Worm (Caenorhabditis elegans) whole organism, late embryonic: ENCODE measurements around the gene fkh-7.

Experiments
- C08G9.2 ChIP-seq: sonication (generic microtip); optimal IDR thresholded peaks from 2 replicates; lab custom pipeline; 2016; ENCODE audit warnings: mild to moderate bottlenecking, missing genetic modification characterization, moderate library complexity, missing compliant biosample characterization
- K09A11.1 ChIP-seq: sonication (generic microtip); optimal IDR thresholded peaks from 2 replicates; lab custom pipeline; 2017; ENCODE audit warnings: antibody characterized with exemption, mild to moderate bottlenecking, missing genetic modification characterization, missing compliant biosample characterization; ENCODE audit not compliant: insufficient read depth
- ceh-14 ChIP-seq: sonication (generic microtip); optimal IDR thresholded peaks from 2 replicates; lab custom pipeline; 2016; ENCODE audit warnings: missing genotype, missing genetic modification characterization, missing compliant biosample characterization
- ceh-2 ChIP-seq: sonication (generic microtip); optimal IDR thresholded peaks from 2 replicates; lab custom pipeline; 2016; ENCODE audit warnings: missing genotype, missing genetic modification characterization, missing compliant biosample characterization
- ceh-22 ChIP-seq: sonication (generic microtip); optimal IDR thresholded peaks from 2 replicates; lab custom pipeline; 2017; ENCODE audit warnings: missing biosample characterization, missing genetic modification characterization
- ceh-24 ChIP-seq: sonication (generic microtip); optimal IDR thresholded peaks from 2 replicates; lab custom pipeline; 2016; ENCODE audit warnings: mild to moderate bottlenecking, missing genetic modification characterization, missing compliant biosample characterization
- ceh-34 ChIP-seq: sonication (generic microtip); optimal IDR thresholded peaks from 2 replicates; lab custom pipeline; 2016; ENCODE audit warnings: mild to moderate bottlenecking, missing genetic modification characterization, missing compliant biosample characterization
- ceh-45 ChIP-seq: fragments of 200-800 bp; sonication (Bioruptor generic); IDR thresholded peaks from 2 replicates; pipeline ENCODE4 v1.3.6; 2022; ENCODE audit warnings: missing genetic modification reagents, missing genetic modification characterization, missing compliant biosample characterization
- ceh-9 ChIP-seq: sonication (generic microtip); optimal IDR thresholded peaks from 2 replicates; lab custom pipeline; 2016; ENCODE audit warnings: mild to moderate bottlenecking, missing genetic modification characterization, inconsistent platforms, missing compliant biosample characterization
- dmd-4 ChIP-seq: sonication (generic microtip); optimal IDR thresholded peaks from 2 replicates; lab custom pipeline; 2016; ENCODE audit warnings: borderline replicate concordance, missing genetic modification characterization, missing compliant biosample characterization
- dve-1 ChIP-seq: sonication (generic microtip); optimal IDR thresholded peaks from 2 replicates; lab custom pipeline; 2017; ENCODE audit warnings: antibody characterized with exemption, mild to moderate bottlenecking, missing genetic modification characterization, missing compliant biosample characterization
- elt-2 ChIP-seq: sonication (generic microtip); optimal IDR thresholded peaks from 2 replicates; lab custom pipeline; 2016; ENCODE audit warnings: missing genetic modification reagents, missing genetic modification characterization, missing compliant biosample characterization
- fax-1 ChIP-seq: sonication (generic microtip); optimal IDR thresholded peaks from 2 replicates; lab custom pipeline; 2016; ENCODE audit warnings: missing genotype, missing genetic modification characterization, missing compliant biosample characterization
- fkh-6 ChIP-seq: sonication (generic microtip); optimal IDR thresholded peaks from 2 replicates; lab custom pipeline; 2016; ENCODE audit warnings: missing genetic modification characterization, missing compliant biosample characterization
- gmeb-2 ChIP-seq: sonication (generic microtip); optimal IDR thresholded peaks from 2 replicates; lab custom pipeline; 2016; ENCODE audit warnings: missing genetic modification characterization, inconsistent platforms, missing compliant biosample characterization
- hlh-13 ChIP-seq: fragments of 200-800 bp; sonication (Bioruptor generic); optimal IDR thresholded peaks from 2 replicates; lab custom pipeline; 2018; ENCODE audit warnings: mild to moderate bottlenecking, missing genetic modification characterization, missing compliant biosample characterization
- hlh-6 ChIP-seq: sonication (generic microtip); optimal IDR thresholded peaks from 2 replicates; lab custom pipeline; 2016; ENCODE audit warnings: missing genotype, missing genetic modification characterization, missing compliant biosample characterization
- lim-6 ChIP-seq: sonication (generic microtip); optimal IDR thresholded peaks from 2 replicates; lab custom pipeline; 2016; ENCODE audit warnings: missing genetic modification characterization, missing compliant biosample characterization
- lin-11 ChIP-seq: fragments of 200-800 bp; sonication (Bioruptor generic); optimal IDR thresholded peaks from 2 replicates; lab custom pipeline; 2018; ENCODE audit warnings: mild to moderate bottlenecking, missing genetic modification characterization, missing compliant biosample characterization
- mec-3 ChIP-seq: sonication (generic microtip); optimal IDR thresholded peaks from 2 replicates; lab custom pipeline; 2016; ENCODE audit warnings: borderline replicate concordance, missing genetic modification characterization, missing compliant biosample characterization
- npax-4 ChIP-seq: sonication (generic microtip); optimal IDR thresholded peaks from 2 replicates; lab custom pipeline; 2016; ENCODE audit warnings: missing genetic modification characterization, missing compliant biosample characterization
- pat-9 ChIP-seq: fragments of 200-800 bp; sonication (Bioruptor generic); optimal IDR thresholded peaks from 2 replicates; lab custom pipeline; 2018; ENCODE audit warnings: mild to moderate bottlenecking, missing genetic modification characterization, moderate library complexity, missing compliant biosample characterization
- pax-1 ChIP-seq: fragments of 150-350 bp; optimal IDR thresholded peaks from 2 replicates; lab custom pipeline; 2014; ENCODE audit warnings: missing biosample characterization, missing genetic modification characterization
- pha-4 ChIP-seq: fragments of 150-350 bp; optimal IDR thresholded peaks from 2 replicates; lab custom pipeline; 2018; ENCODE audit warnings: missing biosample characterization, missing genetic modification reagents, missing genetic modification characterization
- ref-2 ChIP-seq: sonication (generic microtip); optimal IDR thresholded peaks from 2 replicates; lab custom pipeline; 2016; ENCODE audit warnings: missing genetic modification characterization, missing compliant biosample characterization
- sox-2 ChIP-seq: fragments of 200-800 bp; sonication (Bioruptor generic); IDR thresholded peaks from 2 replicates; pipeline ENCODE4 v1.3.6; 2022; ENCODE audit warnings: missing genetic modification reagents, missing genetic modification characterization, missing compliant biosample characterization
- sox-4 ChIP-seq: sonication (generic microtip); optimal IDR thresholded peaks from 2 replicates; lab custom pipeline; 2017; ENCODE audit warnings: mild to moderate bottlenecking, missing genetic modification characterization, inconsistent platforms, missing compliant biosample characterization
- tbx-2 ChIP-seq: sonication (generic microtip); optimal IDR thresholded peaks from 2 replicates; lab custom pipeline; 2016; ENCODE audit warnings: missing genetic modification characterization, missing compliant biosample characterization
- tbx-7 ChIP-seq: sonication (generic microtip); optimal IDR thresholded peaks from 2 replicates; lab custom pipeline; 2016; ENCODE audit warnings: missing genotype, missing genetic modification characterization, missing compliant biosample characterization
- unc-3 ChIP-seq, 2 experiments: fragments of 200-800 bp in 1 of 2; sonication (Bioruptor generic) in 1 of 2; sonication (generic microtip) in 1 of 2; conservative IDR thresholded peaks in 1 of 2; optimal IDR thresholded peaks in 1 of 2; 2 replicates each; pipeline versions ENCODE4 v1.3.6 to Lab custom; 2016 to 2022; ENCODE audit warnings: missing compliant biosample characterization in 2 of 2, missing genetic modification characterization in 2 of 2, missing genetic modification reagents in 1 of 2
- unc-55 ChIP-seq: sonication (generic microtip); optimal IDR thresholded peaks from 2 replicates; lab custom pipeline; 2017; ENCODE audit warnings: missing biosample characterization, missing genetic modification reagents, missing genetic modification characterization
- unc-86 ChIP-seq: sonication (generic microtip); optimal IDR thresholded peaks from 2 replicates; lab custom pipeline; 2016; ENCODE audit warnings: missing genetic modification characterization, missing compliant biosample characterization
- ztf-16 ChIP-seq: sonication (generic microtip); optimal IDR thresholded peaks from 2 replicates; lab custom pipeline; 2017; ENCODE audit warnings: missing genetic modification characterization, missing compliant biosample characterization

Gene fkh-7

DNA sequence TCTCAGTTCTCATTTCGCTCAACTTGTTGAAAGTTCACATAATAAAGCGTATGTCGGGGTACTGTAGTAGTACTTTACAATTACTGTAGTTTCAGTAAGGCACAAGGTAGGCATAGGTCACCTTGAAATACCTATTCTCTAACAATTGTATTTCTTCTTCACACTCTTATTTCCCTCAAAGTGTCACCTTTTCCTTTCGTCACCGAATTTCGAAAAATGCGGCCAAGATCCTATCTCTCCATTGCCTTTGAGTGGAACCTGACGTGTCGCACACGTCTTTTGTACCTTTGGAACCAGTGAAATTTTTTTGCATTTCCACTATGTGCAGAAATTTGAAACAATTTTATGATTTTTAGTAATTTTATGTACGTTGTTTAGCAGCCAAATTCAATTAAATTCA lies 20.2 kb upstream of the fkh-7 start:
- TF ChIP-seq K09A11.1 (no peak), hlh-6 (tag; lab: Kevin White, UChicago) (no peak), ceh-9 (no peak)
- TF ChIP-seq, all 69 proteins: peak for 0

- no peak for TF ChIP-seq ztf-16 (tag; lab: Kevin White, UChicago)
- no peak for TF ChIP-seq C08G9.2 (tag; lab: Kevin White, UChicago)
- no peak for TF ChIP-seq npax-4 (tag; lab: Kevin White, UChicago)
- no peak for TF ChIP-seq ceh-24 (tag; lab: Kevin White, UChicago)
- TF ChIP-seq dve-1 (tag; lab: Kevin White, UChicago), result no peak
- TF ChIP-seq fax-1, result no peak
- TF ChIP-seq ceh-14 (tag; lab: Kevin White, UChicago), result no peak
- no peak for TF ChIP-seq ceh-22 (tag; lab: Kevin White, UChicago)
- TF ChIP-seq unc-55 (GFP tag; lab: Kevin White, UChicago), result no peak
- TF ChIP-seq pha-4 (tag; lab: Kevin White, UChicago), result no peak
- TF ChIP-seq gmeb-2 (tag; lab: Kevin White, UChicago), result no peak
- no peak for TF ChIP-seq fkh-6 (tag; lab: Kevin White, UChicago)
- no peak for TF ChIP-seq sox-2
- no peak for TF ChIP-seq elt-2 (tag; lab: Kevin White, UChicago)
- no peak for TF ChIP-seq hlh-13 (GFP tag; lab: Kevin White, UChicago)
- no peak for TF ChIP-seq unc-3 (GFP tag; conservative IDR thresholded peaks at IDR 0.05; lab: Robert Waterston, UW)
- no peak for TF ChIP-seq unc-3 (tag; optimal IDR thresholded peaks at IDR 0.05; lab: Kevin White, UChicago)
- no peak for TF ChIP-seq unc-86 (tag; lab: Kevin White, UChicago)
- TF ChIP-seq tbx-7 (tag; lab: Kevin White, UChicago), result no peak
These were observed 19.4 kb upstream of the fkh-7 start for ce11 chrIV:5565105-5565504.

DNA sequence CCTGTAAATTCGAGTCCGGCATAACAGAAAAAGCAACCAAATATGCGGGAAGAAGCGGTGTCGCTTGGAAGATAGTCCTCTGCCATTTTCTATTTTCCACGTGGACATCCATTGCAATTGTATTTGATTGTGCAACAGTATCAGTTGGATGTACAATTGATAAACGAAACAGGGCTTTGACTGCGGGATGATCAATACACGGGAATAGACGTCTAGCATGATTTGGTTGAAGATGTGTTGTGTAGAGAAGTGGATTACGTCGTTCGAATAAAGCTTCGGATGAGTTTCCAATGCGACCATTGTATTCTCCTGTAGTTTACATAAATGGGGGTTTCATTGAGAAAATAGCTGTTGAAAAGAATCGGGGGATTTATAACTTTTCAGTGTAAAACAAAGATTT lies 11.8 kb upstream of the fkh-7 start:
- TF ChIP-seq mec-3, result no peak
- no peak for TF ChIP-seq ceh-2 (tag; lab: Kevin White, UChicago)
- TF ChIP-seq lin-11 (tag; lab: Kevin White, UChicago), result no peak
- TF ChIP-seq dmd-4 (tag; lab: Kevin White, UChicago), result no peak
- no peak for TF ChIP-seq pat-9 (tag; lab: Kevin White, UChicago)
- no peak for TF ChIP-seq pax-1 (tag; lab: Kevin White, UChicago)
- no peak for TF ChIP-seq ref-2 (tag; lab: Kevin White, UChicago)
- TF ChIP-seq lim-6 (tag; lab: Kevin White, UChicago), result no peak
- no peak for TF ChIP-seq tbx-2 (tag; lab: Kevin White, UChicago)
- TF ChIP-seq elt-2 (tag; lab: Kevin White, UChicago), result no peak
- no peak for TF ChIP-seq ceh-24 (tag; lab: Kevin White, UChicago)
- no peak for TF ChIP-seq sox-4 (tag; lab: Kevin White, UChicago)
- no peak for TF ChIP-seq ceh-45 (GFP tag; lab: Robert Waterston, UW)

DNA sequence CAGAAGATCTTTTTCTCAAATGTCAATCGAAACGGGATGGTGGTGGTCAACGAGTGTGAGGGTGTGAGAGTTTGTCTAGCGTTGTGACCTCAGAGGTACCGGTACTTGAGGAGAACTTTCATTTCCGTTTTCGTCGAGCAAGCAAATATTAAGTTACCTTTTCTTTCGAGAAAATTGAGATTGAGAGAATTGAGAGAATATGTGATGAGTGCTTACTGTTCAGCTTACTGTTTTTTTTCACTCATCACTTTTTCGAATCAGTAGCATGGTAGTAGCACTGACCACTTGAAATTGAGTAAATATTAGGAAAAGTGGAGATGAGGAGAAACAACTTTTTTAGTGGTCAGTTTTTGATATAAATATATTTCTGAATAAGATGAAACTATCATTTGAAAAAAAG lies 10.5 kb upstream of the fkh-7 start, which contains the start of gene T12E12.6:
Gene T12E12.6, minus strand, starts transcription at position 101 of the 400 bp plus-strand sequence.
- no peak for TF ChIP-seq ceh-34
- no peak for TF ChIP-seq pha-4 (tag; lab: Kevin White, UChicago)

ce11 chrIV:5580588-5581308 lies 3.7 kb upstream of the fkh-7 start:
- TF ChIP-seq tbx-7 (tag; lab: Kevin White, UChicago), result no peak
